Worm (Caenorhabditis elegans) whole organism, young adult: ENCODE measurements around the gene pigm-1.

Experiments
- B0336.3 ChIP-seq: fragments of 200-800 bp; sonication (Bioruptor generic); IDR thresholded peaks from 2 replicates; pipeline ENCODE4 v1.3.6; 2022; ENCODE audit warnings: missing genetic modification characterization, missing compliant biosample characterization
- K11D2.4 ChIP-seq: fragments of 200-800 bp; sonication (Bioruptor generic); IDR thresholded peaks from 2 replicates; pipeline ENCODE4 v1.3.6; 2022; ENCODE audit warnings: missing genetic modification reagents, missing genetic modification characterization, missing compliant biosample characterization
- Y53F4B.3 ChIP-seq: fragments of 200-800 bp; sonication (Bioruptor generic); IDR thresholded peaks from 2 replicates; pipeline ENCODE4 v1.3.6; 2022; ENCODE audit warnings: missing genetic modification reagents, missing genetic modification characterization, missing compliant biosample characterization
- ama-1 ChIP-seq, 3 experiments: fragments of 150-350 bp in 1 of 3; sonication (generic microtip) in 2 of 3; optimal IDR thresholded peaks; 2 replicates each; lab custom pipeline; 2014 to 2018; ENCODE audit warnings: missing biosample characterization in 2 of 3, missing genetic modification characterization in 2 of 3, missing genetic modification reagents in 2 of 3
- ets-4 ChIP-seq: fragments of 200-800 bp; sonication (Bioruptor generic); optimal IDR thresholded peaks from 2 replicates; lab custom pipeline; 2018; ENCODE audit warnings: mild to moderate bottlenecking, missing genetic modification characterization, missing compliant biosample characterization
- lin-26 ChIP-seq: fragments of 200-800 bp; sonication (Bioruptor generic); IDR thresholded peaks from 2 replicates; pipeline ENCODE4 v1.3.6; 2022; ENCODE audit warnings: missing genetic modification reagents, missing genetic modification characterization, missing compliant biosample characterization
- madf-8 ChIP-seq: fragments of 200-800 bp; sonication (Bioruptor generic); conservative IDR thresholded peaks from 2 replicates; pipeline ENCODE4 v1.3.6; 2022; ENCODE audit warnings: missing genetic modification reagents, missing genetic modification characterization, missing compliant biosample characterization
- nfyb-1 ChIP-seq: fragments of 200-800 bp; sonication (Bioruptor generic); IDR thresholded peaks from 2 replicates; pipeline ENCODE4 v1.3.6; 2022; ENCODE audit warnings: missing genetic modification reagents, missing genetic modification characterization, missing compliant biosample characterization
- rec-8 ChIP-seq, 2 experiments: sonication (generic microtip); optimal IDR thresholded peaks; 2 replicates each; lab custom pipeline; 2016; ENCODE audit warnings: mild to moderate bottlenecking in 2 of 2, missing genetic modification characterization in 2 of 2, missing genetic modification reagents in 2 of 2, missing genotype in 2 of 2, missing biosample characterization in 1 of 2, missing compliant biosample characterization in 1 of 2, moderate library complexity in 1 of 2
- snpc-1.3 ChIP-seq: sonication (generic microtip); optimal IDR thresholded peaks from 2 replicates; lab custom pipeline; 2017; ENCODE audit warnings: missing genetic modification characterization, mild to moderate bottlenecking, missing compliant biosample characterization, antibody characterized with exemption, moderate library complexity, missing genotype, missing genetic modification reagents; ENCODE audit not compliant: insufficient read depth
- snpc-4 ChIP-seq, 5 experiments: fragments of 150-350 bp in 1 of 5; sonication (generic microtip) in 4 of 5; optimal IDR thresholded peaks; 2 replicates each; lab custom pipeline; 2014 to 2018; ENCODE audit warnings: missing genetic modification characterization in 5 of 5, missing biosample characterization in 3 of 5, antibody characterized with exemption in 2 of 5, mild to moderate bottlenecking in 2 of 5, missing compliant biosample characterization in 2 of 5, missing genotype in 2 of 5, moderate library complexity in 2 of 5, missing genetic modification reagents in 1 of 5

- no peak for TF ChIP-seq Y53F4B.3 (GFP tag; lab: Robert Waterston, UW)
- TF ChIP-seq B0336.3 (GFP tag; lab: Robert Waterston, UW): no peak
- TF ChIP-seq snpc-4 (GFP tag; optimal IDR thresholded peaks at IDR 0.05; lab: Kevin White, UChicago): no peak
- TF ChIP-seq snpc-4 (tag; optimal IDR thresholded peaks at IDR 0.05; lab: Kevin White, UChicago): no peak
- no peak for TF ChIP-seq lin-26 (GFP tag; lab: Robert Waterston, UW)
- no peak for TF ChIP-seq madf-8
- no peak for TF ChIP-seq rec-8 (tag; optimal IDR thresholded peaks at IDR 0.05; lab: Kevin White, UChicago)
- TF ChIP-seq nfyb-1 (GFP tag; lab: Robert Waterston, UW): no peak
- TF ChIP-seq K11D2.4 (GFP tag; lab: Robert Waterston, UW): no peak
- TF ChIP-seq ets-4 (GFP tag; lab: Kevin White, UChicago): no peak
- no peak for TF ChIP-seq ama-1 (optimal IDR thresholded peaks at IDR 0.05; lab: Kevin White, UChicago)
- TF ChIP-seq ama-1 (GFP tag; optimal IDR thresholded peaks at IDR 0.05; lab: Kevin White, UChicago): no peak
- TF ChIP-seq snpc-1.3 (tag; lab: Kevin White, UChicago): no peak
Observed at ce11 chrII:11353471-11353870, 5.2 kb downstream of the pigm-1 start.
